Fruit fly (Drosophila melanogaster): ENCODE results near the gene CG14712.
A peak's percentile ranks its signal among the peaks of the same experiment; 100 is the strongest.

The CG14712 gene

DNA sequence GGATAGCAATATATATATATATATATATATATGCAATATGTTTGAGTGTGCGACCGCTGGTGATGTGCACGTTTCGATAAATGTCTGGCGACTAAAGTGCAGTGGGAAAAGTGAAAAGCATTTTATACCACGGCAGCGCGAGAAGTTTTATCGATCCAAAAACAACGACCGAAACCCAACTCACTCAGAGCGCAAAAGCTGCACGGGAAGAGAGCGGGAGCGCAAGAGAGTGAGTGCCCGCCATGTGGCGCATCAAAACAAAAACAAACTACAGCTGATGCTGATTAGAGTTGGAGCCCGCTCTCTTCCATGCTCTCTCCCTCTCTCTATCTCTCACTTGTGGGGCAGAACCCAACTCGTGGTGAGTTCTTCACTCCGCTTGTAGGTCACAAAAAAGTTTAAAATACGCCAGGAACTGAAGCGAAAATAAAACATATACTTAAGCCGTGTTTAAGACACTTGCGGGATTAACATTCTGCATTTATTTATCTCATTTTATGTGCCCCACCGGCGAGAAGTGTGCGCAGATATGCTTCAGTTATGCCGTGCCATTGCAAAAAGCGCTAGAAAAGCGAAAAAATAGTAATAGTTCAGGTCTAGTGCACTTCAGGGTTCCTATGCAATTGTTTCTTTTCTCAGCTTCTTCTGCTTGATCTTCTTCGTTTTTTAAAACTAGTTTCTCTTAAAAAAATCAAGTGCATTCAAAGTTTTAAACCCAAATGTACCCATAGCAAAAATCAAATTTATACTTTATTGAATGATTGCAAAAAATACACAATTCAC is 23.7 kb upstream of the CG14712 start:
- TF ChIP-seq Rel (GFP tag; optimal IDR thresholded peaks at IDR 0.05) (no peak), Rel (tag; optimal IDR thresholded peaks at IDR 0.05) (no peak), dl (GFP tag; optimal IDR thresholded peaks at IDR 0.05; ENCODE audit: insufficient read depth in 1 of 2, partially characterized antibody in 2 of 2) (peak; percentile 87 to 88), Vsx2 (GFP tag; optimal IDR thresholded peaks at IDR 0.05; ENCODE audit: partially characterized antibody) (peak; percentile 81), psq (GFP tag; optimal IDR thresholded peaks at IDR 0.05) (no peak), brk (GFP tag; optimal IDR thresholded peaks at IDR 0.05) (no peak), Dif (GFP tag; optimal IDR thresholded peaks at IDR 0.05; ENCODE audit: partially characterized antibody) (peak; percentile 94), Myc (optimal IDR thresholded peaks at IDR 0.05) (no peak)

DNA sequence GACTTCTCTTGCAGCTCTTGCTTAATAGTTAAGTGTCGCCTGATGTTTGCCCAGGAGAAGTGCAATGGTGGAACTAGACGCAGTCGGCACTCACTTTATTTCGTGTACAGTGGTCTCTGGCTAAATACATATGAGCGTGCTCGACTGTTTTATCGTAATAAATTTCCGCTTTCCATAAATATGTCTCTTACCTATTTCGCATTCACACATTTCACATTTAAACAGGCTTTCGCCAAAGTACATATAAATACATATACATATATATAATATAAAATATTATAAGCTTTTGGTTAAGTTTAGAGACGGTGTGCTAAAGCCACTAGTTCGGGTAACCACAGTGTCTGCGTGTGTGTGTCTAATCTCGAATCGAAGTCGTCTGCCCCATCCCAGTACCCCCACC is 21.9 kb upstream of the CG14712 start:
- no peak for TF ChIP-seq lola (GFP tag; optimal IDR thresholded peaks at IDR 0.05)
- no peak for TF ChIP-seq dmrt93B (GFP tag; optimal IDR thresholded peaks at IDR 0.05)
- no peak for TF ChIP-seq Mio (GFP tag; optimal IDR thresholded peaks at IDR 0.05)
- no peak for TF ChIP-seq Vsx2 (GFP tag; optimal IDR thresholded peaks at IDR 0.05; ENCODE audit: partially characterized antibody)
- TF ChIP-seq usp (GFP tag; optimal IDR thresholded peaks at IDR 0.05): no peak
- no peak for TF ChIP-seq dsf (GFP tag; optimal IDR thresholded peaks at IDR 0.05; ENCODE audit: borderline replicate concordance)
- TF ChIP-seq CG32264 (GFP tag; optimal IDR thresholded peaks at IDR 0.05): no peak
- TF ChIP-seq woc (GFP tag; optimal IDR thresholded peaks at IDR 0.05): no peak
- TF ChIP-seq br (GFP tag; optimal IDR thresholded peaks at IDR 0.05): no peak
- no peak for TF ChIP-seq rgr (GFP tag; optimal IDR thresholded peaks at IDR 0.05)
- no peak for TF ChIP-seq Dif (GFP tag; optimal IDR thresholded peaks at IDR 0.05; ENCODE audit: partially characterized antibody)
- TF ChIP-seq Abd-B (GFP tag; optimal IDR thresholded peaks at IDR 0.05): no peak
- TF ChIP-seq brk (GFP tag; optimal IDR thresholded peaks at IDR 0.05): no peak
- TF ChIP-seq jim (GFP tag; optimal IDR thresholded peaks at IDR 0.05): no peak
- TF ChIP-seq GATAd (GFP tag; optimal IDR thresholded peaks at IDR 0.05): no peak
- no peak for TF ChIP-seq Sp1 (GFP tag; optimal IDR thresholded peaks at IDR 0.05)

DNA sequence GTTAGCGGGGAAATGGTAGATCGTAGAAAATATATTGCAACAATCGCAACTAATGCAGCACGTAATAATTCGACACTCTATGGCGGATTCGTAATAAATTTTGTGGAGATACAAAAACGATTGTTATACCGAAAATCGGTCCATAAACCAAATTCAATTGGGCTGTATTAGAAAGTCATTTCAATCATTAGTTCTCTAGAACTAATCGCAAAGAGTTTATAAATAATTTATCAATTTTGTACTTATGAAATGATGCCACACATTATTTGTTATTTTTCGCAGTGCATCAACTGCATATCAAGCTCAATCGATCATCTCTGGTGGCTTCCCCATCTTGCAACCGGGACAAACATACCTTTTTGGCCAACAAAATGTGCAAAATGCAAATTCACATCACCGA is 16.1 kb upstream of the CG14712 start:
- TF ChIP-seq Mio (GFP tag; optimal IDR thresholded peaks at IDR 0.05) (no peak), Hr83 (GFP tag; optimal IDR thresholded peaks at IDR 0.05; ENCODE audit: poor library complexity, severe bottlenecking) (no peak), brk (GFP tag; optimal IDR thresholded peaks at IDR 0.05) (no peak), Hr78 (GFP tag; optimal IDR thresholded peaks at IDR 0.05) (no peak), Jra (GFP tag; optimal IDR thresholded peaks at IDR 0.05) (no peak), lola (GFP tag; optimal IDR thresholded peaks at IDR 0.05) (no peak), br (GFP tag; optimal IDR thresholded peaks at IDR 0.05) (no peak), HLH106 (tag; optimal IDR thresholded peaks at IDR 0.05) (no peak), CG9705 (GFP tag; optimal IDR thresholded peaks at IDR 0.05) (no peak), tai (GFP tag; optimal IDR thresholded peaks at IDR 0.05) (no peak), Dif (GFP tag; optimal IDR thresholded peaks at IDR 0.05; ENCODE audit: partially characterized antibody) (no peak), dsf (GFP tag; optimal IDR thresholded peaks at IDR 0.05; ENCODE audit: borderline replicate concordance) (no peak), woc (GFP tag; optimal IDR thresholded peaks at IDR 0.05) (no peak), CG32264 (GFP tag; optimal IDR thresholded peaks at IDR 0.05) (no peak), Hnf4 (GFP tag; optimal IDR thresholded peaks at IDR 0.05) (no peak), N (GFP tag; optimal IDR thresholded peaks at IDR 0.05) (no peak), sv (GFP tag; optimal IDR thresholded peaks at IDR 0.05) (no peak), Abd-B (GFP tag; optimal IDR thresholded peaks at IDR 0.05) (no peak)

DNA sequence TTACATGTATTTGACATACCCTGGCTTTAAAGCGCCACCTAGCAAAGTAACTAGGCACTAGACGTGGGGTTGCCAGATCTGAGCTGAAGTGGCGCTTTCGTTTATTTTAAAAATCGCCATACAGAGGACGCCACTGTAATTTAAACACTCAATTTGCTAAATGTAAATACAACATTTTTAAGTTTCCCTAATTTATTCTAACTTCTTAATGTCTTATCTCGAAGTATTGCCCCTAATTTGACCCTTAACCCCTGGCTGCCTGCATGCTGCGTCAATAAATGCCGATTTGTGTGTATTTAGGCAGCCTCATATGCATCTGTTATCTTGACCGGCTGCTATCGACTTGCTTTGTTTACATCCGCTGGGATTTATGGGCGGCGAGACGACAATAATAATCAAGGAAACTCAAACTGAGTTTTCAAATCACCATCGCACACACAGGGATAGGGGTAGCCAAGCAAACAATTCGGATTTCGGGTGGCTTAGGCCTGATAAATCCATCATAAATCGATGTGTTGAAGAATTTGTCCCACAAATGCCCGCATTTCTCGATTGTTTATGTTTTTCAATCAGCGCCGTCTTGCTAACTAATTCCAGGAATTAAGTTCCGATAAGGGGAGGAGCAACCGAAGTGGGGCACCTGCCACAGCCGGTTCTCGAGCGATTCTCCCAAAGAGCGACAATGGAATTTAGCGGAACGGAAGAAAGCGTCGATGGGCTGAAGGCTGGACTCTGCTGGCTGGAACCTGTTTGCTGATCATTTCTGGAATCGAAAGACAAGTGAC is 15.1 kb upstream of the CG14712 start:
- peak; percentile 17 for TF ChIP-seq dmrt93B (GFP tag; optimal IDR thresholded peaks at IDR 0.05)
- TF ChIP-seq OdsH (GFP tag; optimal IDR thresholded peaks at IDR 0.05): peak; percentile 63
- TF ChIP-seq br (GFP tag; optimal IDR thresholded peaks at IDR 0.05): peak; percentile 21
- peak; percentile 62 for TF ChIP-seq Hnf4 (GFP tag; optimal IDR thresholded peaks at IDR 0.05)
- peak; percentile 49 for TF ChIP-seq HLH106 (tag; optimal IDR thresholded peaks at IDR 0.05)
- TF ChIP-seq h (GFP tag; optimal IDR thresholded peaks at IDR 0.05): peak; percentile 63
- TF ChIP-seq fru (GFP tag; optimal IDR thresholded peaks at IDR 0.05): no peak
- peak; percentile 47 for TF ChIP-seq ey (GFP tag; optimal IDR thresholded peaks at IDR 0.05)
- TF ChIP-seq tai (GFP tag; optimal IDR thresholded peaks at IDR 0.05): peak; percentile 74
- peak; percentile 40 for TF ChIP-seq psq (GFP tag; optimal IDR thresholded peaks at IDR 0.05)
- peak; percentile 61 for TF ChIP-seq sv (GFP tag; optimal IDR thresholded peaks at IDR 0.05)
- no peak for TF ChIP-seq GATAd (GFP tag; optimal IDR thresholded peaks at IDR 0.05)
- peak; percentile 52 for TF ChIP-seq Hr83 (GFP tag; optimal IDR thresholded peaks at IDR 0.05; ENCODE audit: poor library complexity, severe bottlenecking)
- no peak for TF ChIP-seq Hr78 (GFP tag; optimal IDR thresholded peaks at IDR 0.05)
- peak; percentile 0 for TF ChIP-seq CG9705 (GFP tag; optimal IDR thresholded peaks at IDR 0.05)
- TF ChIP-seq rgr (GFP tag; optimal IDR thresholded peaks at IDR 0.05): peak; percentile 67
- TF ChIP-seq usp (GFP tag; optimal IDR thresholded peaks at IDR 0.05): no peak
- TF ChIP-seq Myc (optimal IDR thresholded peaks at IDR 0.05): peak; percentile 75
- TF ChIP-seq foxo (GFP tag; optimal IDR thresholded peaks at IDR 0.05): peak in 1 of 2 experiments; percentile 27
